Worm (Caenorhabditis elegans): Measurements from ENCODE around the gene R144.6.

Gene R144.6

ce11 chrIII:5024393-5024964, 20.0 kb upstream of the R144.6 start, which contains the start of gene pcf-11:
pcf-11 (plus strand) TSS chrIII:5024914.
- TF ChIP-seq nhr-6 (tag; optimal IDR thresholded peaks at IDR 0.05) (no peak), nhr-77 (tag; optimal IDR thresholded peaks at IDR 0.05) (no peak), unc-55 (GFP tag; optimal IDR thresholded peaks at IDR 0.05) (peak; percentile 77), sem-4 (tag; optimal IDR thresholded peaks at IDR 0.05) (peak; percentile 68), sma-3 (GFP tag; optimal IDR thresholded peaks at IDR 0.05) (peak; percentile 42), nhr-25 (tag; optimal IDR thresholded peaks at IDR 0.05) (peak; percentile 44), lsy-2 (tag; optimal IDR thresholded peaks at IDR 0.05) (peak; percentile 43 to 63), nhr-129 (tag; optimal IDR thresholded peaks at IDR 0.05) (peak; percentile 52), nhr-11 (tag; optimal IDR thresholded peaks at IDR 0.05) (no peak), nhr-23 (tag; optimal IDR thresholded peaks at IDR 0.05) (no peak), fos-1 (tag; optimal IDR thresholded peaks at IDR 0.05) (peak; percentile 46), C34F6.9 (tag; optimal IDR thresholded peaks at IDR 0.05) (peak; percentile 84), lin-13 (GFP tag; optimal IDR thresholded peaks at IDR 0.05) (peak; percentile 64), gmeb-1 (tag; optimal IDR thresholded peaks at IDR 0.05) (peak; percentile 50), lin-11 (tag; optimal IDR thresholded peaks at IDR 0.05) (peak; percentile 75), mab-5 (tag; optimal IDR thresholded peaks at IDR 0.05) (peak; percentile 31), F13H6.1 (tag; optimal IDR thresholded peaks at IDR 0.05) (peak; percentile 48), crh-2 (tag; optimal IDR thresholded peaks at IDR 0.05) (peak; percentile 84), elt-3 (tag; optimal IDR thresholded peaks at IDR 0.05) (no peak), aly-2 (tag; optimal IDR thresholded peaks at IDR 0.05) (no peak), nhr-10 (tag; optimal IDR thresholded peaks at IDR 0.05) (no peak), peb-1 (tag; optimal IDR thresholded peaks at IDR 0.05) (no peak), ama-1 (optimal IDR thresholded peaks at IDR 0.05) (peak; percentile 83), sma-9 (GFP tag; optimal IDR thresholded peaks at IDR 0.05) (peak; percentile 20), sma-9 (tag; optimal IDR thresholded peaks at IDR 0.05) (no peak), mdl-1 (tag; optimal IDR thresholded peaks at IDR 0.05) (peak; percentile 66 to 77), blmp-1 (tag; optimal IDR thresholded peaks at IDR 0.05; ENCODE audit: insufficient read depth) (peak; percentile 47)

- no peak for TF ChIP-seq mbf-1 (tag; optimal IDR thresholded peaks at IDR 0.05)
- TF ChIP-seq nhr-10 (tag; optimal IDR thresholded peaks at IDR 0.05): no peak
- no peak for TF ChIP-seq elt-1 (tag; optimal IDR thresholded peaks at IDR 0.05)
These were observed 19.1 kb upstream of the R144.6 start for ce11 chrIII:5023642-5024041.

ce11 chrIII:5022964-5023363, 18.4 kb upstream of the R144.6 start, which contains the start of gene R144.13:
R144.13 (plus strand) TSS chrIII:5023264.
- TF ChIP-seq lin-39 (tag; optimal IDR thresholded peaks at IDR 0.05) (no peak), blmp-1 (tag; optimal IDR thresholded peaks at IDR 0.05; ENCODE audit: insufficient read depth) (no peak), nhr-11 (tag; optimal IDR thresholded peaks at IDR 0.05) (no peak), nhr-21 (tag; optimal IDR thresholded peaks at IDR 0.05) (no peak), lin-11 (tag; optimal IDR thresholded peaks at IDR 0.05) (no peak), ceh-16 (tag; optimal IDR thresholded peaks at IDR 0.05) (no peak), C34F6.9 (tag; optimal IDR thresholded peaks at IDR 0.05) (no peak), mbf-1 (tag; optimal IDR thresholded peaks at IDR 0.05) (no peak), nhr-25 (tag; optimal IDR thresholded peaks at IDR 0.05) (no peak), aly-2 (tag; optimal IDR thresholded peaks at IDR 0.05) (no peak), nhr-6 (tag; optimal IDR thresholded peaks at IDR 0.05) (no peak)

- no peak for TF ChIP-seq ZK546.5 (tag; optimal IDR thresholded peaks at IDR 0.05)
- TF ChIP-seq F13H6.1 (tag; optimal IDR thresholded peaks at IDR 0.05): no peak
- TF ChIP-seq ztf-11 (tag; optimal IDR thresholded peaks at IDR 0.05): no peak
- TF ChIP-seq Y55F3AM.14 (GFP tag; optimal IDR thresholded peaks at IDR 0.05): no peak
- no peak for TF ChIP-seq ztf-1 (GFP tag; conservative IDR thresholded peaks at IDR 0.05)
- no peak for TF ChIP-seq peb-1 (tag; optimal IDR thresholded peaks at IDR 0.05)
- no peak for TF ChIP-seq mbf-1 (tag; optimal IDR thresholded peaks at IDR 0.05)
- TF ChIP-seq R02D3.7 (tag; optimal IDR thresholded peaks at IDR 0.05): no peak
- no peak for TF ChIP-seq fos-1 (tag; optimal IDR thresholded peaks at IDR 0.05)
- no peak for TF ChIP-seq nhr-10 (tag; optimal IDR thresholded peaks at IDR 0.05)
- TF ChIP-seq mdl-1 (tag; optimal IDR thresholded peaks at IDR 0.05): no peak
- no peak for TF ChIP-seq ceh-16 (tag; optimal IDR thresholded peaks at IDR 0.05)
- TF ChIP-seq lin-13 (GFP tag; optimal IDR thresholded peaks at IDR 0.05): no peak
- no peak for TF ChIP-seq ceh-82 (tag; optimal IDR thresholded peaks at IDR 0.05)
- TF ChIP-seq sma-9 (GFP tag; optimal IDR thresholded peaks at IDR 0.05): no peak
- no peak for TF ChIP-seq sma-9 (tag; optimal IDR thresholded peaks at IDR 0.05)
- no peak for TF ChIP-seq crh-2 (tag; optimal IDR thresholded peaks at IDR 0.05)
- TF ChIP-seq nhr-129 (tag; optimal IDR thresholded peaks at IDR 0.05): no peak
These were observed 17.2 kb upstream of the R144.6 start, which contains the start of gene R144.3 for ce11 chrIII:5021689-5022088. R144.3 (plus strand) TSS chrIII:5021989.

All from whole organism, L2 larva.